Worm (Caenorhabditis elegans) whole organism, L3 larva: ENCODE measurements around the gene fbxa-128.

ENCODE experiments used
- R02D3.7 ChIP-seq: fragments of 150-350 bp; optimal IDR thresholded peaks from 2 replicates; lab custom pipeline; 2014; ENCODE audit warnings: missing biosample characterization, missing genetic modification characterization
- ZK546.5 ChIP-seq: sonication (generic microtip); optimal IDR thresholded peaks from 2 replicates; lab custom pipeline; 2017; ENCODE audit warnings: missing biosample characterization, missing genetic modification characterization
- aly-2 ChIP-seq: fragments of 150-350 bp; optimal IDR thresholded peaks from 2 replicates; lab custom pipeline; 2014; ENCODE audit warnings: missing biosample characterization, missing genetic modification characterization
- ceh-28 ChIP-seq: fragments of 150-350 bp; optimal IDR thresholded peaks from 2 replicates; lab custom pipeline; 2014; ENCODE audit warnings: missing biosample characterization, missing genetic modification reagents, missing genetic modification characterization
- ceh-82 ChIP-seq: fragments of 150-350 bp; optimal IDR thresholded peaks from 2 replicates; lab custom pipeline; 2014; ENCODE audit warnings: missing biosample characterization, missing genetic modification characterization
- daf-12 ChIP-seq: fragments of 150-350 bp; optimal IDR thresholded peaks from 2 replicates; lab custom pipeline; 2014; ENCODE audit warnings: missing biosample characterization, missing genetic modification reagents, missing genetic modification characterization
- egl-5 ChIP-seq: fragments of 150-350 bp; optimal IDR thresholded peaks from 2 replicates; lab custom pipeline; 2017; ENCODE audit warnings: missing biosample characterization, missing genetic modification reagents, missing genetic modification characterization, inconsistent platforms
- elt-1 ChIP-seq: fragments of 150-350 bp; optimal IDR thresholded peaks from 2 replicates; lab custom pipeline; 2014; ENCODE audit warnings: missing biosample characterization, missing genetic modification characterization
- elt-2 ChIP-seq: sonication (generic microtip); optimal IDR thresholded peaks from 2 replicates; lab custom pipeline; 2016; ENCODE audit warnings: missing genetic modification reagents, mild to moderate bottlenecking, missing genetic modification characterization, missing compliant biosample characterization
- elt-3 ChIP-seq, 3 experiments: fragments of 150-350 bp in 1 of 3; sonication (generic microtip) in 2 of 3; optimal IDR thresholded peaks; 2 replicates in 2 of 3; 4 replicates in 1 of 3; lab custom pipeline; 2014 to 2017; ENCODE audit warnings: missing biosample characterization in 3 of 3, missing genetic modification characterization in 3 of 3
- eor-1 ChIP-seq, 2 experiments: fragments of 150-350 bp; optimal IDR thresholded peaks; 2 replicates each; lab custom pipeline; 2014 to 2018; ENCODE audit warnings: missing biosample characterization in 2 of 2, missing genetic modification characterization in 2 of 2
- fkh-10 ChIP-seq: sonication (generic microtip); optimal IDR thresholded peaks from 2 replicates; lab custom pipeline; 2017; ENCODE audit warnings: missing biosample characterization, missing genetic modification reagents, missing genetic modification characterization
- fkh-2 ChIP-seq: fragments of 150-350 bp; optimal IDR thresholded peaks from 2 replicates; lab custom pipeline; 2014; ENCODE audit warnings: missing biosample characterization, missing genetic modification reagents, missing genetic modification characterization
- fos-1 ChIP-seq: fragments of 150-350 bp; optimal IDR thresholded peaks from 2 replicates; lab custom pipeline; 2014; ENCODE audit warnings: missing biosample characterization, missing genetic modification characterization
- hmg-11 ChIP-seq: sonication (generic microtip); optimal IDR thresholded peaks from 2 replicates; lab custom pipeline; 2016; ENCODE audit warnings: missing genetic modification characterization, missing compliant biosample characterization
- jun-1 ChIP-seq: fragments of 150-350 bp; optimal IDR thresholded peaks from 2 replicates; lab custom pipeline; 2014; ENCODE audit warnings: missing biosample characterization, missing genetic modification reagents, missing genetic modification characterization
- lin-15B ChIP-seq: fragments of 150-350 bp; optimal IDR thresholded peaks from 2 replicates; lab custom pipeline; 2014; ENCODE audit warnings: missing biosample characterization, missing genetic modification characterization
- mml-1 ChIP-seq: fragments of 150-350 bp; sonication (generic microtip); optimal IDR thresholded peaks from 3 replicates; lab custom pipeline; 2014; ENCODE audit warnings: missing biosample characterization, missing genetic modification characterization
- nfya-1 ChIP-seq: sonication (generic microtip); optimal IDR thresholded peaks from 2 replicates; lab custom pipeline; 2017; ENCODE audit warnings: missing genetic modification characterization, mild to moderate bottlenecking, missing compliant biosample characterization, antibody characterized with exemption, moderate library complexity; ENCODE audit not compliant: insufficient read depth
- nhr-12 ChIP-seq: fragments of 150-350 bp; optimal IDR thresholded peaks from 2 replicates; lab custom pipeline; 2014; ENCODE audit warnings: missing biosample characterization, missing genetic modification characterization
- nhr-237 ChIP-seq: fragments of 150-350 bp; optimal IDR thresholded peaks from 2 replicates; lab custom pipeline; 2014; ENCODE audit warnings: missing biosample characterization, missing genetic modification characterization
- nhr-25 ChIP-seq: sonication (generic microtip); optimal IDR thresholded peaks from 2 replicates; lab custom pipeline; 2017; ENCODE audit warnings: missing biosample characterization, missing genetic modification characterization
- nhr-28 ChIP-seq: fragments of 150-350 bp; optimal IDR thresholded peaks from 2 replicates; lab custom pipeline; 2014; ENCODE audit warnings: missing biosample characterization, missing genetic modification characterization
- nhr-43 ChIP-seq: sonication (generic microtip); optimal IDR thresholded peaks from 2 replicates; lab custom pipeline; 2016; ENCODE audit warnings: mild to moderate bottlenecking, missing genetic modification characterization, missing compliant biosample characterization; ENCODE audit not compliant: poor library complexity, severe bottlenecking
- nhr-67 ChIP-seq: fragments of 150-350 bp; optimal IDR thresholded peaks from 2 replicates; lab custom pipeline; 2014; ENCODE audit warnings: missing biosample characterization, missing genetic modification characterization
- nhr-77 ChIP-seq: fragments of 150-350 bp; optimal IDR thresholded peaks from 2 replicates; lab custom pipeline; 2014; ENCODE audit warnings: missing biosample characterization, missing genetic modification characterization
- pha-4 ChIP-seq: fragments of 150-350 bp; optimal IDR thresholded peaks from 2 replicates; lab custom pipeline; 2014; ENCODE audit warnings: missing biosample characterization, missing genetic modification reagents, missing genetic modification characterization
- pqm-1 ChIP-seq: fragments of 150-350 bp; optimal IDR thresholded peaks from 2 replicates; lab custom pipeline; 2017; ENCODE audit warnings: missing biosample characterization, missing genetic modification characterization, inconsistent platforms
- skn-1 ChIP-seq: fragments of 150-350 bp; optimal IDR thresholded peaks from 2 replicates; lab custom pipeline; 2014; ENCODE audit warnings: missing biosample characterization, missing genetic modification characterization
- snpc-4 ChIP-seq: fragments of 150-350 bp; optimal IDR thresholded peaks from 2 replicates; lab custom pipeline; 2014; ENCODE audit warnings: missing biosample characterization, missing genetic modification characterization
- tbx-2 ChIP-seq: sonication (generic microtip); optimal IDR thresholded peaks from 2 replicates; lab custom pipeline; 2016; ENCODE audit warnings: mild to moderate bottlenecking, missing genetic modification characterization, missing compliant biosample characterization
- unc-39 ChIP-seq: sonication (generic microtip); optimal IDR thresholded peaks from 4 replicates; lab custom pipeline; 2017; ENCODE audit warnings: missing biosample characterization, missing genetic modification characterization
- unc-62 ChIP-seq: fragments of 150-350 bp; sonication (generic microtip); optimal IDR thresholded peaks from 4 replicates; lab custom pipeline; 2014; ENCODE audit warnings: missing biosample characterization, missing genetic modification reagents, missing genetic modification characterization
- ztf-4 ChIP-seq: fragments of 150-350 bp; optimal IDR thresholded peaks from 2 replicates; lab custom pipeline; 2014; ENCODE audit warnings: missing biosample characterization, missing genetic modification characterization

The fbxa-128 gene

ce11 chrIII:11119176-11119853, 19.6 kb downstream of the fbxa-128 start, which contains the start of the genes sup-35 and Y48A6C.4 (continued):
- TF ChIP-seq nfya-1 (tag; lab: Kevin White, UChicago) (peak; percentile 85), nhr-43 (tag; lab: Kevin White, UChicago) (peak; percentile 64), egl-5 (tag; lab: Kevin White, UChicago) (peak; percentile 38), fos-1 (tag; lab: Kevin White, UChicago) (no peak), fkh-10 (GFP tag; lab: Kevin White, UChicago) (peak; percentile 21), elt-2 (peak; percentile 56), daf-12 (tag; lab: Kevin White, UChicago) (no peak), ceh-28 (tag; lab: Kevin White, UChicago) (peak; percentile 43), nhr-28 (tag; lab: Kevin White, UChicago) (no peak), tbx-2 (tag; lab: Kevin White, UChicago) (no peak), ztf-4 (tag; lab: Kevin White, UChicago) (no peak), lin-15B (tag; lab: Kevin White, UChicago) (peak; percentile 96), snpc-4 (peak; percentile 83), nhr-25 (tag; lab: Kevin White, UChicago) (peak; percentile 72), mml-1 (tag; lab: Kevin White, UChicago) (no peak)

ce11 chrIII:11118107-11118506, 20.8 kb downstream of the fbxa-128 start:
- TF ChIP-seq snpc-4, result peak; percentile 2
- TF ChIP-seq, all 47 proteins: peak for 1; not testable (repeated sequence) for 46

ce11 chrIII:11115956-11116355, 23.0 kb downstream of the fbxa-128 start:
- TF ChIP-seq snpc-4, result no peak
- TF ChIP-seq ZK546.5 (tag; lab: Kevin White, UChicago), result no peak
- no peak for TF ChIP-seq eor-1 (tag; optimal IDR thresholded peaks at IDR 0.05; lab: Kevin White, UChicago)
- no peak for TF ChIP-seq nhr-77 (tag; lab: Kevin White, UChicago)
- TF ChIP-seq skn-1, result no peak
- TF ChIP-seq lin-15B (tag; lab: Kevin White, UChicago), result no peak
- no peak for TF ChIP-seq ceh-28 (tag; lab: Kevin White, UChicago)
- TF ChIP-seq nhr-67 (tag; lab: Kevin White, UChicago), result no peak
- TF ChIP-seq nhr-12, result no peak
- no peak for TF ChIP-seq pqm-1
- TF ChIP-seq fkh-2, result no peak
- TF ChIP-seq aly-2 (tag; lab: Kevin White, UChicago), result no peak
- no peak for TF ChIP-seq hmg-11 (tag; lab: Kevin White, UChicago)

- TF ChIP-seq R02D3.7 (tag; lab: Kevin White, UChicago) (no peak), skn-1 (no peak), nhr-237 (tag; lab: Kevin White, UChicago) (no peak), jun-1 (tag; lab: Kevin White, UChicago) (no peak), snpc-4 (no peak), ceh-82 (tag; lab: Kevin White, UChicago) (no peak), elt-3 (tag; optimal IDR thresholded peaks at IDR 0.05; lab: Kevin White, UChicago) (no peak), unc-39 (tag; lab: Kevin White, UChicago) (no peak), nhr-43 (tag; lab: Kevin White, UChicago) (no peak), fkh-2 (no peak), daf-12 (tag; lab: Kevin White, UChicago) (no peak), ZK546.5 (tag; lab: Kevin White, UChicago) (no peak)
Measured at ce11 chrIII:11113845-11114244, 25.1 kb downstream of the fbxa-128 start.

- TF ChIP-seq unc-62 (GFP tag; lab: Kevin White, UChicago) (no peak), hmg-11 (tag; lab: Kevin White, UChicago) (peak; percentile 10), ceh-28 (tag; lab: Kevin White, UChicago) (no peak), elt-2 (peak; percentile 24), pha-4 (tag; lab: Kevin White, UChicago) (peak; percentile 13), daf-12 (tag; lab: Kevin White, UChicago) (no peak), elt-1 (tag; lab: Kevin White, UChicago) (no peak), nhr-43 (tag; lab: Kevin White, UChicago) (peak; percentile 53), nfya-1 (tag; lab: Kevin White, UChicago) (peak; percentile 17), egl-5 (tag; lab: Kevin White, UChicago) (no peak), lin-15B (tag; lab: Kevin White, UChicago) (peak; percentile 66), skn-1 (no peak)
Measured at ce11 chrIII:11112718-11113117, 26.2 kb downstream of the fbxa-128 start.
